Worm (Caenorhabditis elegans) whole organism, early embryonic: ENCODE measurements around the gene ckb-1.

Experiments
- B0310.2 ChIP-seq: sonication (generic microtip); optimal IDR thresholded peaks from 2 replicates; lab custom pipeline; 2016; ENCODE audit warnings: mild to moderate bottlenecking, missing genetic modification characterization, missing compliant biosample characterization
- F13C5.2 ChIP-seq: sonication (generic microtip); optimal IDR thresholded peaks from 2 replicates; lab custom pipeline; 2017; ENCODE audit warnings: mild to moderate bottlenecking, missing genetic modification characterization, inconsistent platforms, missing compliant biosample characterization
- aly-1 ChIP-seq: sonication (generic microtip); optimal IDR thresholded peaks from 2 replicates; lab custom pipeline; 2016; ENCODE audit warnings: missing genetic modification characterization, missing compliant biosample characterization
- ama-1 ChIP-seq: fragments of 150-350 bp; optimal IDR thresholded peaks from 2 replicates; lab custom pipeline; 2014
- ceh-13 ChIP-seq: fragments of 200-800 bp; sonication (Bioruptor generic); optimal IDR thresholded peaks from 2 replicates; lab custom pipeline; 2018; ENCODE audit warnings: mild to moderate bottlenecking, missing genetic modification characterization, missing compliant biosample characterization
- ceh-36 ChIP-seq: sonication (generic microtip); optimal IDR thresholded peaks from 2 replicates; lab custom pipeline; 2016; ENCODE audit warnings: missing genetic modification characterization, inconsistent platforms, missing compliant biosample characterization
- ets-7 ChIP-seq: sonication (generic microtip); optimal IDR thresholded peaks from 2 replicates; lab custom pipeline; 2016; ENCODE audit warnings: missing genotype, missing genetic modification characterization, missing compliant biosample characterization
- flt-1 ChIP-seq: fragments of 200-800 bp; sonication (Bioruptor generic); IDR thresholded peaks from 2 replicates; pipeline ENCODE4 v1.3.6; 2022; ENCODE audit warnings: missing genetic modification characterization, missing compliant biosample characterization
- hmbx-1 ChIP-seq: sonication (generic microtip); optimal IDR thresholded peaks from 2 replicates; lab custom pipeline; 2016; ENCODE audit warnings: mild to moderate bottlenecking, missing genetic modification characterization, missing compliant biosample characterization
- hmg-4 ChIP-seq: fragments of 200-800 bp; sonication (Bioruptor generic); optimal IDR thresholded peaks from 2 replicates; lab custom pipeline; 2018; ENCODE audit warnings: mild to moderate bottlenecking, missing genetic modification characterization, missing compliant biosample characterization
- hnd-1 ChIP-seq: sonication (generic microtip); optimal IDR thresholded peaks from 2 replicates; lab custom pipeline; 2016; ENCODE audit warnings: missing genetic modification characterization, missing compliant biosample characterization
- pes-1 ChIP-seq: fragments of 200-800 bp; sonication (Bioruptor generic); IDR thresholded peaks from 2 replicates; pipeline ENCODE4 v1.3.6; 2022; ENCODE audit warnings: missing genetic modification reagents, missing genetic modification characterization, missing compliant biosample characterization
- scrt-1 ChIP-seq: fragments of 200-800 bp; sonication (Bioruptor generic); IDR thresholded peaks from 2 replicates; pipeline ENCODE4 v1.3.6; 2022; ENCODE audit warnings: missing genetic modification characterization, missing compliant biosample characterization
- sea-1 ChIP-seq: fragments of 200-800 bp; sonication (Bioruptor generic); conservative IDR thresholded peaks from 2 replicates; pipeline ENCODE4 v1.3.6; 2022; ENCODE audit warnings: missing genetic modification characterization, missing compliant biosample characterization
- tbx-11 ChIP-seq: fragments of 200-800 bp; sonication (Bioruptor generic); IDR thresholded peaks from 2 replicates; pipeline ENCODE4 v1.3.6; 2022; ENCODE audit warnings: missing genetic modification characterization, missing compliant biosample characterization
- tbx-37 ChIP-seq: fragments of 200-800 bp; sonication (Bioruptor generic); conservative IDR thresholded peaks from 2 replicates; pipeline ENCODE4 v1.3.6; 2022; ENCODE audit warnings: missing genetic modification reagents, missing genetic modification characterization, missing compliant biosample characterization
- tra-4 ChIP-seq: sonication (generic microtip); optimal IDR thresholded peaks from 2 replicates; lab custom pipeline; 2017; ENCODE audit warnings: missing genetic modification characterization, missing compliant biosample characterization

The ckb-1 gene

ce11 chrIII:4390421-4390820 lies 25.3 kb downstream of the ckb-1 start:
- TF ChIP-seq aly-1 (no peak), ama-1 (no peak), B0310.2 (no peak), F13C5.2 (tag; lab: Kevin White, UChicago) (no peak), hnd-1 (tag; lab: Kevin White, UChicago) (no peak), tra-4 (tag; lab: Kevin White, UChicago) (no peak), ets-7 (tag; lab: Kevin White, UChicago) (no peak), sea-1 (GFP tag; lab: Robert Waterston, UW) (no peak), hmg-4 (no peak), hmbx-1 (tag; lab: Kevin White, UChicago) (no peak), ceh-13 (GFP tag; lab: Kevin White, UChicago) (no peak), pes-1 (no peak), tbx-11 (no peak), flt-1 (GFP tag; lab: Robert Waterston, UW) (no peak), scrt-1 (no peak), tbx-37 (GFP tag; lab: Robert Waterston, UW) (no peak), ceh-36 (tag; lab: Kevin White, UChicago) (no peak)

- no peak for TF ChIP-seq hmg-4
- no peak for TF ChIP-seq ceh-36 (tag; lab: Kevin White, UChicago)
- no peak for TF ChIP-seq tbx-11
- no peak for TF ChIP-seq flt-1 (GFP tag; lab: Robert Waterston, UW)
- TF ChIP-seq sea-1 (GFP tag; lab: Robert Waterston, UW): no peak
- TF ChIP-seq ets-7 (tag; lab: Kevin White, UChicago): no peak
- TF ChIP-seq ceh-13 (GFP tag; lab: Kevin White, UChicago): no peak
- TF ChIP-seq B0310.2: no peak
- TF ChIP-seq aly-1: no peak
- TF ChIP-seq F13C5.2 (tag; lab: Kevin White, UChicago): no peak
- TF ChIP-seq tra-4 (tag; lab: Kevin White, UChicago): no peak
- TF ChIP-seq pes-1: no peak
- no peak for TF ChIP-seq tbx-37 (GFP tag; lab: Robert Waterston, UW)
Observed at ce11 chrIII:4391319-4391718, 26.2 kb downstream of the ckb-1 start.

ce11 chrIII:4391938-4392337 lies 26.9 kb downstream of the ckb-1 start:
- TF ChIP-seq ets-7 (tag; lab: Kevin White, UChicago) (no peak), tbx-37 (GFP tag; lab: Robert Waterston, UW) (no peak), flt-1 (GFP tag; lab: Robert Waterston, UW) (no peak), B0310.2 (no peak), ceh-13 (GFP tag; lab: Kevin White, UChicago) (no peak), hnd-1 (tag; lab: Kevin White, UChicago) (no peak), ama-1 (no peak), ceh-36 (tag; lab: Kevin White, UChicago) (no peak)

ce11 chrIII:4394496-4394895 lies 29.4 kb downstream of the ckb-1 start, which contains the start of gene R07E5.4:
TSS of gene R07E5.4 (plus strand) at chrIII:4394796.
- no peak for TF ChIP-seq tbx-11
- no peak for TF ChIP-seq aly-1
- TF ChIP-seq hmbx-1 (tag; lab: Kevin White, UChicago): no peak
- TF ChIP-seq hnd-1 (tag; lab: Kevin White, UChicago): no peak
- TF ChIP-seq ceh-13 (GFP tag; lab: Kevin White, UChicago): no peak
- TF ChIP-seq tra-4 (tag; lab: Kevin White, UChicago): no peak
- TF ChIP-seq ceh-36 (tag; lab: Kevin White, UChicago): no peak
- TF ChIP-seq hmg-4: no peak

ce11 chrIII:4395857-4396256 lies 30.8 kb downstream of the ckb-1 start:
- TF ChIP-seq hnd-1 (tag; lab: Kevin White, UChicago) (no peak), hmbx-1 (tag; lab: Kevin White, UChicago) (no peak), F13C5.2 (tag; lab: Kevin White, UChicago) (no peak), B0310.2 (no peak), flt-1 (GFP tag; lab: Robert Waterston, UW) (no peak), ceh-13 (GFP tag; lab: Kevin White, UChicago) (no peak), ceh-36 (tag; lab: Kevin White, UChicago) (no peak), sea-1 (GFP tag; lab: Robert Waterston, UW) (no peak), aly-1 (no peak), ets-7 (tag; lab: Kevin White, UChicago) (no peak)

ce11 chrIII:4397115-4397514 lies 32.0 kb downstream of the ckb-1 start, which contains the start of gene R07E5.5:
TSS of gene R07E5.5 (plus strand) at chrIII:4397415.
- TF ChIP-seq sea-1 (GFP tag; lab: Robert Waterston, UW) (no peak), tbx-11 (no peak), ama-1 (no peak), scrt-1 (no peak), ceh-13 (GFP tag; lab: Kevin White, UChicago) (no peak), hnd-1 (tag; lab: Kevin White, UChicago) (no peak), hmbx-1 (tag; lab: Kevin White, UChicago) (no peak), ets-7 (tag; lab: Kevin White, UChicago) (no peak)

ce11 chrIII:4398463-4398862 lies 33.4 kb downstream of the ckb-1 start, which contains the start of gene R07E5.6:
TSS of gene R07E5.6 (plus strand) at chrIII:4398763.
- TF ChIP-seq ceh-36 (tag; lab: Kevin White, UChicago) (no peak), aly-1 (no peak), flt-1 (GFP tag; lab: Robert Waterston, UW) (no peak), F13C5.2 (tag; lab: Kevin White, UChicago) (no peak), sea-1 (GFP tag; lab: Robert Waterston, UW) (no peak), scrt-1 (no peak), hnd-1 (tag; lab: Kevin White, UChicago) (no peak), tbx-11 (no peak), pes-1 (no peak), hmbx-1 (tag; lab: Kevin White, UChicago) (no peak)

ce11 chrIII:4401142-4401541 lies 36.1 kb downstream of the ckb-1 start, which contains the start of gene R07E5.15:
TSS of gene R07E5.15 (plus strand) at chrIII:4401442.
- TF ChIP-seq tra-4 (tag; lab: Kevin White, UChicago) (no peak), hmbx-1 (tag; lab: Kevin White, UChicago) (no peak), hmg-4 (no peak), hnd-1 (tag; lab: Kevin White, UChicago) (no peak), scrt-1 (no peak), pes-1 (no peak), tbx-11 (no peak)
